Worm (Caenorhabditis elegans) whole organism, young adult: Measurements from ENCODE around the gene sri-69.

ENCODE experiments used
- B0019.2 ChIP-seq: fragments of 200-800 bp; sonication (Bioruptor generic); conservative IDR thresholded peaks from 2 replicates; pipeline ENCODE4 v1.3.6; 2022; ENCODE audit warnings: missing genetic modification reagents, missing genetic modification characterization, missing compliant biosample characterization
- B0261.1 ChIP-seq: sonication (generic microtip); optimal IDR thresholded peaks from 2 replicates; lab custom pipeline; 2016; ENCODE audit warnings: mild to moderate bottlenecking, missing genetic modification characterization, moderate library complexity, missing compliant biosample characterization
- F49E8.2 ChIP-seq: sonication (generic microtip); optimal IDR thresholded peaks from 3 replicates; lab custom pipeline; 2017; ENCODE audit warnings: missing genetic modification characterization, mild to moderate bottlenecking, missing compliant biosample characterization, antibody characterized with exemption, moderate library complexity; ENCODE audit not compliant: insufficient read depth
- F55B11.4 ChIP-seq: sonication (generic microtip); optimal IDR thresholded peaks from 2 replicates; lab custom pipeline; 2016; ENCODE audit warnings: missing compliant biosample characterization, missing genetic modification characterization, borderline replicate concordance; ENCODE audit not compliant: insufficient read depth
- K11D2.4 ChIP-seq: fragments of 200-800 bp; sonication (Bioruptor generic); IDR thresholded peaks from 2 replicates; pipeline ENCODE4 v1.3.6; 2022; ENCODE audit warnings: missing genetic modification reagents, missing genetic modification characterization, missing compliant biosample characterization
- K12H6.12 ChIP-seq: fragments of 200-800 bp; sonication (Bioruptor generic); optimal IDR thresholded peaks from 2 replicates; lab custom pipeline; 2018; ENCODE audit warnings: mild to moderate bottlenecking, missing genetic modification characterization, missing compliant biosample characterization
- Y53F4B.3 ChIP-seq: fragments of 200-800 bp; sonication (Bioruptor generic); IDR thresholded peaks from 2 replicates; pipeline ENCODE4 v1.3.6; 2022; ENCODE audit warnings: missing genetic modification reagents, missing genetic modification characterization, missing compliant biosample characterization
- Y53G8AR.9 ChIP-seq: fragments of 200-800 bp; sonication (Bioruptor generic); conservative IDR thresholded peaks from 2 replicates; pipeline ENCODE4 v1.3.6; 2022; ENCODE audit warnings: missing genetic modification reagents, missing genetic modification characterization, missing compliant biosample characterization
- Y67H2A.10 ChIP-seq: fragments of 200-800 bp; sonication (Bioruptor generic); conservative IDR thresholded peaks from 2 replicates; pipeline ENCODE4 v1.3.6; 2022; ENCODE audit warnings: missing genetic modification reagents, missing genetic modification characterization, missing compliant biosample characterization
- ZK185.1 ChIP-seq: sonication (generic microtip); optimal IDR thresholded peaks from 2 replicates; lab custom pipeline; 2016; ENCODE audit warnings: mild to moderate bottlenecking, missing genetic modification characterization, missing compliant biosample characterization; ENCODE audit not compliant: poor library complexity, severe bottlenecking
- akir-1 ChIP-seq: fragments of 200-800 bp; sonication (Bioruptor generic); optimal IDR thresholded peaks from 2 replicates; lab custom pipeline; 2018; ENCODE audit warnings: mild to moderate bottlenecking, missing genetic modification characterization, moderate library complexity, missing compliant biosample characterization
- ama-1 ChIP-seq, 3 experiments: fragments of 150-350 bp in 1 of 3; sonication (generic microtip) in 2 of 3; optimal IDR thresholded peaks; 2 replicates each; lab custom pipeline; 2014 to 2018; ENCODE audit warnings: missing biosample characterization in 2 of 3, missing genetic modification characterization in 2 of 3, missing genetic modification reagents in 2 of 3
- athp-1 ChIP-seq: sonication (generic microtip); optimal IDR thresholded peaks from 2 replicates; lab custom pipeline; 2017; ENCODE audit warnings: mild to moderate bottlenecking, missing genetic modification characterization, missing compliant biosample characterization
- attf-3 ChIP-seq: fragments of 200-800 bp; sonication (Bioruptor generic); conservative IDR thresholded peaks from 2 replicates; pipeline ENCODE4 v1.3.6; 2022; ENCODE audit warnings: missing genetic modification reagents, missing genetic modification characterization, missing compliant biosample characterization
- bed-1 ChIP-seq: fragments of 200-800 bp; sonication (Bioruptor generic); IDR thresholded peaks from 2 replicates; pipeline ENCODE4 v1.3.6; 2022; ENCODE audit warnings: missing genetic modification reagents, missing genetic modification characterization, missing compliant biosample characterization
- bed-2 ChIP-seq: fragments of 200-800 bp; sonication (Bioruptor generic); IDR thresholded peaks from 2 replicates; pipeline ENCODE4 v1.3.6; 2022; ENCODE audit warnings: missing genetic modification reagents, missing genetic modification characterization, missing compliant biosample characterization
- ceh-100 ChIP-seq: fragments of 200-800 bp; sonication (Bioruptor generic); IDR thresholded peaks from 2 replicates; pipeline ENCODE4 v1.3.6; 2022; ENCODE audit warnings: missing genetic modification reagents, missing genetic modification characterization, missing compliant biosample characterization
- dox-1 ChIP-seq: fragments of 200-800 bp; sonication (Bioruptor generic); IDR thresholded peaks from 2 replicates; pipeline ENCODE4 v1.3.6; 2022; ENCODE audit warnings: missing genetic modification reagents, missing genetic modification characterization, missing compliant biosample characterization
- egl-44 ChIP-seq: fragments of 200-800 bp; sonication (Bioruptor generic); IDR thresholded peaks from 2 replicates; pipeline ENCODE4 v1.3.6; 2022; ENCODE audit warnings: missing genetic modification reagents, missing genetic modification characterization, missing compliant biosample characterization
- fkh-3 ChIP-seq: sonication (generic microtip); optimal IDR thresholded peaks from 2 replicates; lab custom pipeline; 2016; ENCODE audit warnings: mild to moderate bottlenecking, missing genetic modification characterization, missing compliant biosample characterization
- him-1 ChIP-seq: sonication (generic microtip); optimal IDR thresholded peaks from 2 replicates; lab custom pipeline; 2016; ENCODE audit warnings: missing genotype, missing genetic modification reagents, missing genetic modification characterization, missing compliant biosample characterization
- hmg-20 ChIP-seq: fragments of 200-800 bp; sonication (Bioruptor generic); IDR thresholded peaks from 2 replicates; pipeline ENCODE4 v1.3.6; 2022; ENCODE audit warnings: missing genetic modification reagents, missing genetic modification characterization, missing compliant biosample characterization
- hrde-1 ChIP-seq: sonication (generic microtip); optimal IDR thresholded peaks from 2 replicates; lab custom pipeline; 2016; ENCODE audit warnings: missing genetic modification characterization, mild to moderate bottlenecking, missing compliant biosample characterization, moderate library complexity, missing genotype, missing genetic modification reagents, borderline replicate concordance
- let-607 ChIP-seq, 2 experiments: fragments of 200-800 bp in 1 of 2; sonication (Bioruptor generic) in 1 of 2; sonication (generic microtip) in 1 of 2; optimal IDR thresholded peaks; 2 replicates each; lab custom pipeline; 2016 to 2018; ENCODE audit warnings: mild to moderate bottlenecking in 2 of 2, missing compliant biosample characterization in 2 of 2, missing genetic modification characterization in 2 of 2, moderate library complexity in 2 of 2, missing genotype in 1 of 2
- lin-26 ChIP-seq: fragments of 200-800 bp; sonication (Bioruptor generic); IDR thresholded peaks from 2 replicates; pipeline ENCODE4 v1.3.6; 2022; ENCODE audit warnings: missing genetic modification reagents, missing genetic modification characterization, missing compliant biosample characterization
- lin-35 ChIP-seq, 3 experiments: fragments of 150-350 bp in 2 of 3; sonication (generic microtip) in 1 of 3; optimal IDR thresholded peaks; 2 replicates each; lab custom pipeline; 2014 to 2018; ENCODE audit warnings: missing biosample characterization in 3 of 3, missing genetic modification characterization in 3 of 3, missing genetic modification reagents in 3 of 3
- lsl-1 ChIP-seq: fragments of 200-800 bp; sonication (Bioruptor generic); optimal IDR thresholded peaks from 2 replicates; lab custom pipeline; 2018; ENCODE audit warnings: mild to moderate bottlenecking, missing genetic modification characterization, moderate library complexity, missing compliant biosample characterization
- mel-28 ChIP-seq: sonication (generic microtip); optimal IDR thresholded peaks from 2 replicates; lab custom pipeline; 2016; ENCODE audit warnings: borderline replicate concordance, mild to moderate bottlenecking, missing genetic modification characterization, missing compliant biosample characterization
- mxl-1 ChIP-seq: sonication (generic microtip); optimal IDR thresholded peaks from 2 replicates; lab custom pipeline; 2016; ENCODE audit warnings: missing genetic modification characterization, missing compliant biosample characterization
- nfya-2 ChIP-seq: fragments of 200-800 bp; sonication (Bioruptor generic); IDR thresholded peaks from 2 replicates; pipeline ENCODE4 v1.3.6; 2022; ENCODE audit warnings: missing genetic modification reagents, missing genetic modification characterization, missing compliant biosample characterization
- nhr-27 ChIP-seq: fragments of 200-800 bp; sonication (Bioruptor generic); optimal IDR thresholded peaks from 2 replicates; lab custom pipeline; 2018; ENCODE audit warnings: mild to moderate bottlenecking, missing genetic modification characterization, moderate library complexity, missing compliant biosample characterization
- nhr-90 ChIP-seq: sonication (generic microtip); optimal IDR thresholded peaks from 2 replicates; lab custom pipeline; 2016; ENCODE audit warnings: missing genotype, mild to moderate bottlenecking, missing genetic modification characterization, missing compliant biosample characterization
- rec-8 ChIP-seq, 2 experiments: sonication (generic microtip); optimal IDR thresholded peaks; 2 replicates each; lab custom pipeline; 2016; ENCODE audit warnings: mild to moderate bottlenecking in 2 of 2, missing genetic modification characterization in 2 of 2, missing genetic modification reagents in 2 of 2, missing genotype in 2 of 2, missing biosample characterization in 1 of 2, missing compliant biosample characterization in 1 of 2, moderate library complexity in 1 of 2
- sea-2 ChIP-seq: fragments of 200-800 bp; sonication (Bioruptor generic); IDR thresholded peaks from 2 replicates; pipeline ENCODE4 v1.3.6; 2022; ENCODE audit warnings: missing genetic modification characterization, missing compliant biosample characterization
- snpc-4 ChIP-seq, 5 experiments: fragments of 150-350 bp in 1 of 5; sonication (generic microtip) in 4 of 5; optimal IDR thresholded peaks; 2 replicates each; lab custom pipeline; 2014 to 2018; ENCODE audit warnings: missing genetic modification characterization in 5 of 5, missing biosample characterization in 3 of 5, antibody characterized with exemption in 2 of 5, mild to moderate bottlenecking in 2 of 5, missing compliant biosample characterization in 2 of 5, missing genotype in 2 of 5, moderate library complexity in 2 of 5, missing genetic modification reagents in 1 of 5
- tbp1 ChIP-seq: fragments of 200-800 bp; sonication (Bioruptor generic); optimal IDR thresholded peaks from 2 replicates; lab custom pipeline; 2018; ENCODE audit warnings: mild to moderate bottlenecking, missing genetic modification characterization, missing compliant biosample characterization
- zfh-2 ChIP-seq: fragments of 200-800 bp; sonication (Bioruptor generic); conservative IDR thresholded peaks from 2 replicates; pipeline ENCODE4 v1.3.6; 2022; ENCODE audit warnings: missing genetic modification reagents, missing genetic modification characterization, missing compliant biosample characterization
- ztf-18 ChIP-seq: sonication (generic microtip); optimal IDR thresholded peaks from 2 replicates; lab custom pipeline; 2016; ENCODE audit warnings: missing genotype, mild to moderate bottlenecking, missing genetic modification characterization, missing compliant biosample characterization
- ztf-25 ChIP-seq: fragments of 200-800 bp; sonication (Bioruptor generic); IDR thresholded peaks from 2 replicates; pipeline ENCODE4 v1.3.6; 2022; ENCODE audit warnings: missing genetic modification reagents, missing genetic modification characterization, missing compliant biosample characterization

Gene sri-69

DNA sequence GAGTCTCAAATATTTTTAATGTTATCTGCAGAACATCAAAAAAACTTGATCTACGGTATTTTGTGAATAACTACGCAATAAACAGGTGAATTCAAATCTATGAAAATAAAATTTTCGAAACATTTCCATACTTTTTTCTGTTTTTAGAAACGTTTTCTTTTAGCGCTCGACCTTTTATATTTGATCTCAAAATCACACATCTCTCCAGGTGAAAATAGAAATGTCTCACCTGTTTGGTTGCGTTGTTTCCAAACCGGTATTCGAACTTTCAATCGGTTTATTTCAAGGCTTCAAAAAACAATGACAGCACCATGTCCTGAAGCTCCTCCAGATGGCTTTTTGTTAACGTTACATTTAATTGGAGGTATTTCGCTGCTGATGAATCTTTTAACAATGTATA is 7.0 kb downstream of the sri-69 start, which contains the start of gene sri-9 (continued):
- TF ChIP-seq bed-2 = no peak
- TF ChIP-seq attf-3 (GFP tag; lab: Robert Waterston, UW) = no peak

DNA sequence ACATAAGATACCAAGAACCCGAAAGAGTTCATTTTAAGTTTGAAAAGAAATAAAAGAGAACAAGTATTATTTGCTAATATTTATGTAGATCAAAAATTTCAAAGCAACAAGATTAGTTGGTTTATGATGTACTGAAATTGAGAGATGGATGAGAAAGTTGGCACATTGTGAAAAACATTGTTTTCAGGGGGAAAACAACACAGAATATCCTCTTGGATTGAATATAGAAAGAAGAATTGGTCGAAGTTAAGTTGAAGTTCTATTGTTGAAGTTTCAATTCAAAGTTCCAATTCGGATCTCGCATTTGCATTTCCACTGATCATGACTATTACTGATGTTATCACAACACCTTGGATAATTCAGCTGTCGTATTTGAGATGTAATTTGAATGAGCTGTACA is 7.6 kb downstream of the sri-69 start:
- TF ChIP-seq nhr-90 (tag; lab: Kevin White, UChicago) = no peak
- TF ChIP-seq lsl-1 (GFP tag; lab: Kevin White, UChicago) = no peak
- no peak for TF ChIP-seq Y53F4B.3 (GFP tag; lab: Robert Waterston, UW)
- no peak for TF ChIP-seq fkh-3
- no peak for TF ChIP-seq Y53G8AR.9 (GFP tag; lab: Robert Waterston, UW)
- TF ChIP-seq dox-1 (GFP tag; lab: Robert Waterston, UW) = no peak
- TF ChIP-seq nfya-2 (GFP tag; lab: Robert Waterston, UW) = no peak
- no peak for TF ChIP-seq him-1 (tag; lab: Kevin White, UChicago)
- TF ChIP-seq athp-1 (tag; lab: Kevin White, UChicago) = no peak
- TF ChIP-seq ZK185.1 (tag; lab: Kevin White, UChicago) = no peak
- no peak for TF ChIP-seq ceh-100 (GFP tag; lab: Robert Waterston, UW)
- no peak for TF ChIP-seq B0019.2
- TF ChIP-seq lin-26 (GFP tag; lab: Robert Waterston, UW) = no peak
- TF ChIP-seq mel-28 = no peak
- no peak for TF ChIP-seq ztf-25 (GFP tag; lab: Robert Waterston, UW)
- no peak for TF ChIP-seq K12H6.12 (tag; lab: Kevin White, UChicago)
- no peak for TF ChIP-seq bed-1
- no peak for TF ChIP-seq ztf-18 (tag; lab: Kevin White, UChicago)
- no peak for TF ChIP-seq mxl-1 (tag; lab: Kevin White, UChicago)
- TF ChIP-seq, all 124 proteins: peak for 0

DNA sequence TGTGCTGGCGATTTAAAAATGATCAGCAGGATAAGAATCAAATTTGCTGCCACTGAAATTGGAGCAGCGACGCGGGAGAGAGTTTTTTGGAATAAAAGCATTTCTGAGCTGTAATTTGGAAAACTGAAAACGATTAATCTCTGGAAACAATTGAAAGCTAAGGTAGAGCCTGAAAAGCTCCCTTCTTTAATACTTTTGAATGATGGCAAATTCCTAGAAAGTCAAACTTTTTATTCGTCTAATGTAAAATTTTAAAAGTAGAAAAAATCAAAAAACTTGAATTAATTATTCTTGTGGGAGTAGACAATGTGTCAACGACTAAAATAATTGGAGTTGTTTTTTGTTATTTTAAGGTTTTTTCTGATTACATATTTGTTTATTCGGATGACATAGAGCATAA is 8.0 kb downstream of the sri-69 start, which contains the start of gene str-217:
TSS of gene str-217 (minus strand) at position 101 of the 400 bp plus-strand sequence.
- TF ChIP-seq ama-1 (optimal IDR thresholded peaks at IDR 0.05; lab: Kevin White, UChicago) (no peak), ama-1 (GFP tag; optimal IDR thresholded peaks at IDR 0.05; lab: Kevin White, UChicago) (no peak), nhr-27 (no peak), Y67H2A.10 (GFP tag; lab: Robert Waterston, UW) (no peak), B0261.1 (tag; lab: Kevin White, UChicago) (no peak), F49E8.2 (tag; lab: Kevin White, UChicago) (no peak), egl-44 (no peak), F55B11.4 (tag; lab: Kevin White, UChicago) (no peak), attf-3 (GFP tag; lab: Robert Waterston, UW) (no peak), rec-8 (tag; optimal IDR thresholded peaks at IDR 0.05; lab: Kevin White, UChicago) (no peak), K11D2.4 (GFP tag; lab: Robert Waterston, UW) (no peak), bed-2 (no peak), snpc-4 (GFP tag; optimal IDR thresholded peaks at IDR 0.05; lab: Kevin White, UChicago) (no peak), snpc-4 (tag; optimal IDR thresholded peaks at IDR 0.05; lab: Kevin White, UChicago) (no peak), sea-2 (GFP tag; lab: Robert Waterston, UW) (no peak), let-607 (tag; optimal IDR thresholded peaks at IDR 0.05; lab: Kevin White, UChicago) (no peak), hrde-1 (tag; lab: Kevin White, UChicago) (no peak), zfh-2 (no peak), tbp1 (GFP tag; lab: Kevin White, UChicago) (no peak), akir-1 (GFP tag; lab: Kevin White, UChicago) (no peak), lin-35 (GFP tag; optimal IDR thresholded peaks at IDR 0.05; lab: Kevin White, UChicago) (no peak), hmg-20 (GFP tag; lab: Robert Waterston, UW) (no peak)
